Fruit fly (Drosophila melanogaster): ENCODE measurements around the gene CG12155.

The CG12155 gene

DNA sequence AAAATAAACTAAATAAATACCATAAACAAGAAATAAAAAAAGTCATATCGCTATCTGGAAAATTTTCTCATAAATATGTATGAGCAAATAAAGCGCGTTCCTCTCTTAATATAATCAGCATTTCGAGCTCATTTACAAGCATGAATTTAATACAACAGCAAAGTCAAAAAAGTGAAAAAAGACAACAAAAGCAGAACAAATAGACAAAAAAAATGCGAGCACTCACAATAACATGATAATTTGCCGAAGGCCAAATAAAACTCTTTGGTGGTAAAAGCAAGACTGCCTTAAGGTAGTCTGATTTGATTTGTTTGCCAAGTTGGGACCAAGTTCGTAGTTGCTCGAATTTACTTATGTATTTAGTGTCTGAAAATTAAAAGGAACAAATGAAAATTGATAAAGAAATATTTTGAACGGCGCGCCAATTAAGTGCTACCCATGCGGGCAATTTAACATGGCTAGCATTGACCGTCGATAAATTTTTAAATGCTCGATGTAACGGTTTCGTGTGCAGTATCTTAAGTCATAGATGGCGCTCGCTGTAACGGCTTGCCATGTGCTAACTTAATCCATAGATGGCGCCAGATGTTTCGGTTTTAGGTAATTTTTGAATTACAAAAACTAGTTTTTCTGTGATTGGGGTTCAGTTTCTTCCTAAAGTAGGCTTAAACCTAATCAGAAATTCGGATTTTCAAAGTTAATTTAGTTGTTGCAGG is 18.0 kb upstream of the CG12155 start (continued):
- TF ChIP-seq CG6689 (GFP tag; IDR thresholded peaks at IDR 0.05) (no peak), chinmo (GFP tag; IDR thresholded peaks at IDR 0.05; ENCODE audit: partially characterized antibody) (peak; percentile 75; the same call in 2 of the 4 replicates), CG18262 (tag; optimal IDR thresholded peaks at IDR 0.05) (peak; percentile 1), Ptx1 (GFP tag; IDR thresholded peaks at IDR 0.05) (peak; percentile 50; the same call in 1 of the 2 replicates), nmo (GFP tag; optimal IDR thresholded peaks at IDR 0.05) (peak; percentile 37), ems (GFP tag; optimal IDR thresholded peaks at IDR 0.05) (no peak), CG42726 (GFP tag; IDR thresholded peaks at IDR 0.05; ENCODE audit: partially characterized antibody) (peak; percentile 64; the same call in 1 of the 2 replicates), CG9932 (GFP tag; IDR thresholded peaks at IDR 0.05) (peak; percentile 56), vvl (GFP tag; IDR thresholded peaks at IDR 0.05) (peak; percentile 38; the same call in 1 of the 2 replicates), p53 (GFP tag; optimal IDR thresholded peaks at IDR 0.05) (peak; percentile 27), hbn (GFP tag; IDR thresholded peaks at IDR 0.05; ENCODE audit: partially characterized antibody) (no peak), CG18619 (GFP tag; optimal IDR thresholded peaks at IDR 0.05) (no peak), CG8944 (GFP tag; optimal IDR thresholded peaks at IDR 0.05) (peak; percentile 45), Dp (GFP tag; optimal IDR thresholded peaks at IDR 0.05) (peak; percentile 94), Sox102F (GFP tag; optimal IDR thresholded peaks at IDR 0.05) (peak; percentile 31), Pdp1 (GFP tag; optimal IDR thresholded peaks at IDR 0.05) (peak; percentile 41 to 72), lab (GFP tag; optimal IDR thresholded peaks at IDR 0.05) (peak; percentile 26), Sox100B (GFP tag; optimal IDR thresholded peaks at IDR 0.05) (peak; percentile 3), lilli (GFP tag; optimal IDR thresholded peaks at IDR 0.05) (peak; percentile 54), insv (GFP tag; optimal IDR thresholded peaks at IDR 0.05) (peak in 1 of 2 experiments; percentile 54), gsb-n (tag; optimal IDR thresholded peaks at IDR 0.05) (peak; percentile 46), Dek (tag; optimal IDR thresholded peaks at IDR 0.05) (peak; percentile 11), CG14710 (tag; optimal IDR thresholded peaks at IDR 0.05) (peak; percentile 53), CG12659 (GFP tag; optimal IDR thresholded peaks at IDR 0.05) (peak; percentile 4), Vsx1 (GFP tag; optimal IDR thresholded peaks at IDR 0.05) (no peak), CG6791 (GFP tag; IDR thresholded peaks at IDR 0.05; ENCODE audit: partially characterized antibody) (peak; percentile 37; the same call in 1 of the 3 replicates), az2 (GFP tag; optimal IDR thresholded peaks at IDR 0.05) (no peak), CG13775 (GFP tag; optimal IDR thresholded peaks at IDR 0.05) (no peak), CG15696 (tag; optimal IDR thresholded peaks at IDR 0.05) (peak; percentile 32), MTF-1 (GFP tag; optimal IDR thresholded peaks at IDR 0.05; ENCODE audit: borderline replicate concordance) (peak; percentile 9), CG14441 (GFP tag; IDR thresholded peaks at IDR 0.05) (peak; percentile 48), Ets65A (GFP tag) (peak; percentile 67), Blimp-1 (GFP tag; optimal IDR thresholded peaks at IDR 0.05) (peak; percentile 11), knrl (GFP tag; IDR thresholded peaks at IDR 0.05; ENCODE audit: partially characterized antibody) (peak; percentile 32; the same call in 1 of the 3 replicates), CG9817 (tag; optimal IDR thresholded peaks at IDR 0.05) (peak; percentile 31), grn (GFP tag; optimal IDR thresholded peaks at IDR 0.05) (no peak), CG2199 (GFP tag; IDR thresholded peaks at IDR 0.05) (0 out of 3 replicates have a peak, but pooled peaks have one; percentile 41), CG12299 (tag; optimal IDR thresholded peaks at IDR 0.05) (peak; percentile 6), CG10959 (GFP tag; IDR thresholded peaks at IDR 0.05) (no peak), Sry-δ (GFP tag; optimal IDR thresholded peaks at IDR 0.05) (peak; percentile 61), CHES-1-like (GFP tag; optimal IDR thresholded peaks at IDR 0.05) (peak; percentile 73), CG7745 (tag; optimal IDR thresholded peaks at IDR 0.05) (no peak), CG15514 (GFP tag; optimal IDR thresholded peaks at IDR 0.05) (peak; percentile 71), stwl (tag; optimal IDR thresholded peaks at IDR 0.05) (peak; percentile 29), CG17361 (GFP tag; IDR thresholded peaks at IDR 0.05) (0 out of 3 replicates have a peak, but pooled peaks have one; percentile 13), CG16779 (GFP tag; IDR thresholded peaks at IDR 0.05) (no peak), phol (tag; optimal IDR thresholded peaks at IDR 0.05) (peak; percentile 87)

Measured in whole organism, embryonic.